Fruit fly (Drosophila melanogaster) whole organism, adult: ENCODE measurements around the gene CG9953.

ENCODE experiments used
- CG11617 ChIP-seq: fragments of 200-800 bp; sonication (Bioruptor generic); optimal IDR thresholded peaks from 2 replicates; lab custom pipeline; 2017; ENCODE audit warnings: mild to moderate bottlenecking, missing biosample characterization, missing genetic modification reagents, missing genetic modification characterization
- CG12768 ChIP-seq: fragments of 200-800 bp; sonication (Bioruptor generic); optimal IDR thresholded peaks from 2 replicates; lab custom pipeline; 2017; ENCODE audit warnings: missing biosample characterization, missing genetic modification characterization, mild to moderate bottlenecking, moderate library complexity, missing genetic modification reagents
- CG14711 ChIP-seq: fragments of 200-800 bp; sonication (Bioruptor generic); optimal IDR thresholded peaks from 2 replicates; lab custom pipeline; 2018; ENCODE audit warnings: missing biosample characterization, mild to moderate bottlenecking, missing genetic modification characterization, moderate library complexity
- CG1620 ChIP-seq: fragments of 200-800 bp; sonication (Bioruptor generic); optimal IDR thresholded peaks from 2 replicates; lab custom pipeline; 2016; ENCODE audit warnings: missing biosample characterization, missing genetic modification characterization
- CG5204 ChIP-seq: fragments of 200-800 bp; sonication (Bioruptor generic); optimal IDR thresholded peaks from 2 replicates; lab custom pipeline; 2016; ENCODE audit warnings: missing biosample characterization, missing genetic modification characterization
- CG7101 ChIP-seq: fragments of 200-800 bp; sonication (Bioruptor generic); optimal IDR thresholded peaks from 2 replicates; lab custom pipeline; 2018; ENCODE audit warnings: missing biosample characterization, mild to moderate bottlenecking, missing genetic modification characterization, moderate library complexity
- Crg-1 ChIP-seq: fragments of 200-800 bp; sonication (Bioruptor generic); optimal IDR thresholded peaks from 2 replicates; lab custom pipeline; 2016; ENCODE audit warnings: missing biosample characterization, missing genetic modification characterization
- Hr96 ChIP-seq: fragments of 200-800 bp; sonication (Bioruptor generic); optimal IDR thresholded peaks from 2 replicates; lab custom pipeline; 2016; ENCODE audit warnings: missing biosample characterization, missing genetic modification characterization
- Mnt ChIP-seq: fragments of 200-800 bp; sonication (Bioruptor generic); optimal IDR thresholded peaks from 2 replicates; lab custom pipeline; 2016; ENCODE audit warnings: missing biosample characterization, mild to moderate bottlenecking, missing genetic modification characterization
- bab1 ChIP-seq: fragments of 200-800 bp; sonication (Bioruptor generic); optimal IDR thresholded peaks from 3 replicates; lab custom pipeline; 2019; ENCODE audit warnings: missing biosample characterization, mild to moderate bottlenecking, missing genetic modification characterization, moderate library complexity
- cnc ChIP-seq, 2 experiments: fragments of >200 bp; optimal IDR thresholded peaks; 2 replicates each; lab custom pipeline; 2017
- kay ChIP-seq: fragments of 200-800 bp; sonication (Bioruptor generic); peaks from one replicate; lab custom pipeline; 2016; ENCODE audit warnings: missing biosample characterization, missing genetic modification characterization, borderline replicate concordance
- ovo ChIP-seq: fragments of 200-800 bp; sonication (Bioruptor generic); optimal IDR thresholded peaks from 2 replicates; lab custom pipeline; 2016; ENCODE audit warnings: missing biosample characterization, missing genetic modification characterization
- pad ChIP-seq: fragments of 200-800 bp; sonication (Bioruptor generic); optimal IDR thresholded peaks from 3 replicates; lab custom pipeline; 2017; ENCODE audit warnings: missing biosample characterization, missing genetic modification characterization, mild to moderate bottlenecking, moderate library complexity, missing genetic modification reagents

- TF ChIP-seq CG12768 (GFP tag; lab: Kevin White, UChicago) (no peak), CG5204 (GFP tag; lab: Kevin White, UChicago) (no peak), bab1 (GFP tag; lab: Kevin White, UChicago) (no peak), CG14711 (tag; lab: Kevin White, UChicago) (no peak), pad (GFP tag; lab: Kevin White, UChicago) (no peak), kay (GFP tag; lab: Kevin White, UChicago) (no peak), Hr96 (GFP tag; lab: Kevin White, UChicago) (no peak), Crg-1 (GFP tag; lab: Kevin White, UChicago) (no peak), cnc (optimal IDR thresholded peaks at IDR 0.05; lab: Kevin White, UChicago) (no peak), CG1620 (GFP tag; lab: Kevin White, UChicago) (no peak), Mnt (GFP tag; lab: Kevin White, UChicago) (no peak), ovo (GFP tag; lab: Kevin White, UChicago) (no peak), CG11617 (GFP tag; lab: Kevin White, UChicago) (no peak), CG7101 (no peak)
These were observed 33.7 kb downstream of the CG9953 start for dm6 chr3L:7003132-7003531.
